Fruit fly (Drosophila melanogaster): Measurements from ENCODE around the gene CG31546.

- TF ChIP-seq sage (GFP tag; optimal IDR thresholded peaks at IDR 0.05) (no peak), br (GFP tag; optimal IDR thresholded peaks at IDR 0.05) (no peak), pan (optimal IDR thresholded peaks at IDR 0.05) (no peak), ey (GFP tag; optimal IDR thresholded peaks at IDR 0.05) (no peak), usp (GFP tag; optimal IDR thresholded peaks at IDR 0.05) (no peak), lola (GFP tag; optimal IDR thresholded peaks at IDR 0.05) (no peak), Hr78 (GFP tag; optimal IDR thresholded peaks at IDR 0.05) (no peak), Hr83 (GFP tag; optimal IDR thresholded peaks at IDR 0.05; ENCODE audit: poor library complexity, severe bottlenecking) (no peak), foxo (GFP tag; optimal IDR thresholded peaks at IDR 0.05) (no peak), Dfd (GFP tag; optimal IDR thresholded peaks at IDR 0.05) (no peak), woc (GFP tag; optimal IDR thresholded peaks at IDR 0.05) (no peak), h (GFP tag; optimal IDR thresholded peaks at IDR 0.05) (no peak), dmrt93B (GFP tag; optimal IDR thresholded peaks at IDR 0.05) (no peak), fru (GFP tag; optimal IDR thresholded peaks at IDR 0.05) (no peak)
Observed at dm6 chr3R:5594878-5595277, 40.5 kb downstream of the CG31546 start.
